Worm (Caenorhabditis elegans) whole organism, L1 larva: ENCODE measurements around the gene cal-5.

Source experiments
- aly-2 ChIP-seq: fragments of 150-350 bp; optimal IDR thresholded peaks from 2 replicates; lab custom pipeline; 2014; ENCODE audit warnings: missing biosample characterization, missing genetic modification characterization
- ama-1 ChIP-seq: fragments of 150-350 bp; optimal IDR thresholded peaks from 2 replicates; lab custom pipeline; 2014
- elt-3 ChIP-seq, 6 experiments: fragments of 150-350 bp in 1 of 6; sonication (generic microtip); optimal IDR thresholded peaks; 2 replicates each; lab custom pipeline; 2017 to 2018; ENCODE audit warnings: missing biosample characterization in 6 of 6, missing genetic modification characterization in 6 of 6, inconsistent platforms in 1 of 6
- jun-1 ChIP-seq: fragments of 150-350 bp; optimal IDR thresholded peaks from 2 replicates; lab custom pipeline; 2014; ENCODE audit warnings: missing biosample characterization, missing genetic modification reagents, missing genetic modification characterization
- pag-3 ChIP-seq: sonication (generic microtip); optimal IDR thresholded peaks from 2 replicates; lab custom pipeline; 2017; ENCODE audit warnings: missing genetic modification characterization, mild to moderate bottlenecking, missing compliant biosample characterization, antibody characterized with exemption, borderline replicate concordance; ENCODE audit not compliant: insufficient read depth
- rnt-1 ChIP-seq: sonication (generic microtip); optimal IDR thresholded peaks from 2 replicates; lab custom pipeline; 2016; ENCODE audit warnings: mild to moderate bottlenecking, missing genetic modification characterization, moderate library complexity, missing compliant biosample characterization

DNA sequence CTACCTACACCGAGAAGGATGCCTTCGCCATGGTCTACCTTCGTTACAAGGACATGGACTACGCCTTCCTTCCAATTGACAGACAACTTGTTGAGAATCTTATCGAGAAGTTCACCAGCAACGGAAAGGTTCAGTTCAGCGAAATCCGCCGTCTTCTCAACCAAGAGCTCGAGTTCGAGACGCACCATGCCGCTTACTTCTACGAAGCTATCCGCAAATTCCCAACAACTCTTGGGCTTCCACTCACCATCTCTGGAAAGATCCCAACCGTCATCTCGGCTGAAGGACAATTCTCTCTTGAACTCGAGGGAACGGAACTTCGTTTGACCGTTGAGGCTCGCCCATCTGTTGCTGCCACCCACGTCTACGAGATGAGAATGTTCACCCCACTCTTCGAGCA, 25.7 kb upstream of the cal-5 start:
- TF ChIP-seq pag-3 (tag; lab: Kevin White, UChicago) (no peak), jun-1 (tag; lab: Kevin White, UChicago) (no peak), ama-1 (lab: Kevin White, UChicago) (no peak), elt-3 (tag; optimal IDR thresholded peaks at IDR 0.05; lab: Kevin White, UChicago) (no peak), aly-2 (tag; lab: Kevin White, UChicago) (no peak), rnt-1 (tag; lab: Kevin White, UChicago) (no peak)
